Fruit fly (Drosophila melanogaster) whole organism, embryonic: ENCODE measurements around the gene CG15196.

Source experiments
- Atf6 ChIP-seq: fragments of 200-800 bp; sonication (Bioruptor generic); IDR thresholded peaks from 2 replicates; pipeline ENCODE4 v1.3.6; 2022; ENCODE audit warnings: missing biosample characterization, missing genetic modification characterization
- C15 ChIP-seq: fragments of 200-800 bp; sonication (Bioruptor generic); IDR thresholded peaks from 3 replicates; pipeline ENCODE4 v1.3.6; 2022; ENCODE audit warnings: missing biosample characterization, missing genetic modification characterization
- CG10321 ChIP-seq: fragments of 200-800 bp; sonication (Bioruptor generic); IDR thresholded peaks from 2 replicates; pipeline ENCODE4 v1.3.6; 2022; ENCODE audit warnings: missing biosample characterization, missing genetic modification characterization
- CG12659 ChIP-seq: fragments of 200-800 bp; sonication (Bioruptor generic); optimal IDR thresholded peaks from 3 replicates; lab custom pipeline; 2017; ENCODE audit warnings: mild to moderate bottlenecking, missing biosample characterization, missing genetic modification reagents, missing genetic modification characterization
- CG13287 ChIP-seq: fragments of 200-800 bp; sonication (Bioruptor generic); IDR thresholded peaks from 2 replicates; pipeline ENCODE4 v1.3.6; 2022; ENCODE audit warnings: missing biosample characterization, missing genetic modification characterization; ENCODE audit not compliant: partially characterized antibody
- CG14050 ChIP-seq: fragments of 200-800 bp; sonication (Bioruptor generic); IDR thresholded peaks from 3 replicates; pipeline ENCODE4 v1.3.6; 2022; ENCODE audit warnings: missing biosample characterization, missing genetic modification characterization
- CG14667 ChIP-seq: fragments of 200-800 bp; sonication (Bioruptor generic); IDR thresholded peaks from 2 replicates; pipeline ENCODE4 v1.3.6; 2022; ENCODE audit warnings: missing biosample characterization, missing genetic modification characterization
- CG17328 ChIP-seq: fragments of 200-800 bp; sonication (Bioruptor generic); IDR thresholded peaks from 2 replicates; pipeline ENCODE4 v1.3.6; 2022; ENCODE audit warnings: missing biosample characterization, missing genetic modification characterization
- CG17612 ChIP-seq: fragments of 200-800 bp; sonication (Bioruptor generic); IDR thresholded peaks from 2 replicates; pipeline ENCODE4 v1.3.6; 2022; ENCODE audit warnings: missing biosample characterization, missing genetic modification characterization
- CG18262 ChIP-seq: fragments of 200-800 bp; optimal IDR thresholded peaks from 3 replicates; lab custom pipeline; 2019; ENCODE audit warnings: missing biosample characterization, mild to moderate bottlenecking, missing genetic modification characterization, moderate library complexity
- CG18599 ChIP-seq: fragments of 200-800 bp; sonication (Bioruptor generic); optimal IDR thresholded peaks from 3 replicates; lab custom pipeline; 2017; ENCODE audit warnings: missing biosample characterization, missing genetic modification characterization, mild to moderate bottlenecking, moderate library complexity, missing genetic modification reagents
- CG2712 ChIP-seq: fragments of 200-800 bp; optimal IDR thresholded peaks from 3 replicates; lab custom pipeline; 2019; ENCODE audit warnings: missing biosample characterization, mild to moderate bottlenecking, missing genetic modification characterization, moderate library complexity
- CG31441 ChIP-seq: fragments of 200-800 bp; sonication (Bioruptor generic); IDR thresholded peaks from 2 replicates; pipeline ENCODE4 v1.3.6; 2022; ENCODE audit warnings: missing biosample characterization, missing genetic modification characterization
- CG32772 ChIP-seq: fragments of 200-800 bp; sonication (Bioruptor generic); IDR thresholded peaks from 2 replicates; pipeline ENCODE4 v1.3.6; 2022; ENCODE audit warnings: missing biosample characterization, missing genetic modification characterization
- CG34224 ChIP-seq: fragments of 200-800 bp; sonication (Bioruptor generic); IDR thresholded peaks from 3 replicates; pipeline ENCODE4 v1.3.6; 2022; ENCODE audit warnings: missing biosample characterization, missing genetic modification characterization; ENCODE audit not compliant: partially characterized antibody
- CG4617 ChIP-seq: fragments of 200-800 bp; sonication (Bioruptor generic); optimal IDR thresholded peaks from 3 replicates; lab custom pipeline; 2016; ENCODE audit warnings: missing biosample characterization, missing genetic modification characterization, borderline replicate concordance
- CG4707 ChIP-seq: fragments of 200-800 bp; sonication (Bioruptor generic); optimal IDR thresholded peaks from 2 replicates; lab custom pipeline; 2018; ENCODE audit warnings: missing biosample characterization, mild to moderate bottlenecking, missing genetic modification characterization, moderate library complexity
- CG5953 ChIP-seq: fragments of 200-800 bp; sonication (Bioruptor generic); IDR thresholded peaks from 2 replicates; pipeline ENCODE4 v1.3.6; 2022; ENCODE audit warnings: missing biosample characterization, missing genetic modification characterization
- CG6689 ChIP-seq: fragments of 200-800 bp; sonication (Bioruptor generic); IDR thresholded peaks from 2 replicates; pipeline ENCODE4 v1.3.6; 2022; ENCODE audit warnings: missing biosample characterization, missing genetic modification characterization
- CG7271 ChIP-seq: fragments of 200-800 bp; sonication (Bioruptor generic); optimal IDR thresholded peaks from 2 replicates; lab custom pipeline; 2018; ENCODE audit warnings: missing biosample characterization, mild to moderate bottlenecking, missing genetic modification characterization, moderate library complexity
- CG7357 ChIP-seq: fragments of 200-800 bp; sonication (Bioruptor generic); IDR thresholded peaks from 3 replicates; pipeline ENCODE4 v1.3.6; 2022; ENCODE audit warnings: missing biosample characterization, missing genetic modification characterization
- CG8089 ChIP-seq: fragments of 200-800 bp; sonication (Bioruptor generic); optimal IDR thresholded peaks from 3 replicates; lab custom pipeline; 2016; ENCODE audit warnings: missing biosample characterization, missing genetic modification characterization
- CG9727 ChIP-seq: fragments of 200-800 bp; sonication (Bioruptor generic); optimal IDR thresholded peaks from 3 replicates; lab custom pipeline; 2017; ENCODE audit warnings: missing biosample characterization, mild to moderate bottlenecking, missing genetic modification characterization
- Dfd ChIP-seq, 2 experiments: fragments of >200 bp; optimal IDR thresholded peaks; 2 replicates each; lab custom pipeline; 2017; ENCODE audit warnings: missing biosample characterization in 2 of 2, missing genetic modification characterization in 2 of 2
- Drgx ChIP-seq: fragments of 200-800 bp; sonication (Bioruptor generic); IDR thresholded peaks from 2 replicates; pipeline ENCODE4 v1.3.6; 2022; ENCODE audit warnings: missing biosample characterization, missing genetic modification characterization
- Med ChIP-seq: fragments of 200-800 bp; sonication (Bioruptor generic); peaks from one replicate; lab custom pipeline; 2016; ENCODE audit warnings: missing biosample characterization, missing genetic modification characterization, mild to moderate bottlenecking, inconsistent platforms, moderate library complexity
- Meics ChIP-seq: fragments of 200-800 bp; sonication (Bioruptor generic); optimal IDR thresholded peaks from 2 replicates; lab custom pipeline; 2017; ENCODE audit warnings: missing biosample characterization, mild to moderate bottlenecking, missing genetic modification characterization
- NFAT ChIP-seq: fragments of 200-800 bp; sonication (Bioruptor generic); IDR thresholded peaks from 2 replicates; pipeline ENCODE4 v1.3.6; 2022; ENCODE audit warnings: missing biosample characterization, missing genetic modification characterization
- Rx ChIP-seq: fragments of 200-800 bp; sonication (Bioruptor generic); IDR thresholded peaks from 2 replicates; pipeline ENCODE4 v1.3.6; 2022; ENCODE audit warnings: missing biosample characterization, missing genetic modification characterization
- cas ChIP-seq: fragments of 200-800 bp; sonication (Bioruptor generic); IDR thresholded peaks from 2 replicates; pipeline ENCODE4 v1.3.6; 2022; ENCODE audit warnings: missing biosample characterization, missing genetic modification characterization
- croc ChIP-seq: fragments of 200-800 bp; sonication (Bioruptor generic); conservative IDR thresholded peaks from 3 replicates; pipeline ENCODE4 v1.3.6; 2022; ENCODE audit warnings: missing biosample characterization, missing genetic modification characterization
- dimm ChIP-seq: fragments of 200-800 bp; sonication (Bioruptor generic); IDR thresholded peaks from 2 replicates; pipeline ENCODE4 v1.3.6; 2022; ENCODE audit warnings: missing biosample characterization, missing genetic modification characterization
- esg ChIP-seq: fragments of 200-800 bp; sonication (Bioruptor generic); conservative IDR thresholded peaks from 2 replicates; pipeline ENCODE4 v1.3.6; 2022; ENCODE audit warnings: missing biosample characterization, missing genetic modification characterization
- grau ChIP-seq: fragments of 200-800 bp; optimal IDR thresholded peaks from 3 replicates; lab custom pipeline; 2019; ENCODE audit warnings: missing biosample characterization, mild to moderate bottlenecking, missing genetic modification characterization, moderate library complexity
- jigr1 ChIP-seq: fragments of 200-800 bp; sonication (Bioruptor generic); IDR thresholded peaks from 3 replicates; pipeline ENCODE4 v1.3.6; 2022; ENCODE audit warnings: missing biosample characterization, missing genetic modification characterization
- kah ChIP-seq: fragments of 200-800 bp; sonication (Bioruptor generic); optimal IDR thresholded peaks from 2 replicates; lab custom pipeline; 2018; ENCODE audit warnings: missing biosample characterization, mild to moderate bottlenecking, missing genetic modification characterization
- lilli ChIP-seq: fragments of 200-800 bp; sonication (Bioruptor generic); optimal IDR thresholded peaks from 3 replicates; lab custom pipeline; 2016; ENCODE audit warnings: missing biosample characterization, missing genetic modification characterization
- lov ChIP-seq, 2 experiments: fragments of 200-800 bp in 1 of 2; fragments of >200 bp in 1 of 2; sonication (Bioruptor generic) in 1 of 2; IDR thresholded peaks in 1 of 2; optimal IDR thresholded peaks in 1 of 2; 2 replicates in 1 of 2; 3 replicates in 1 of 2; pipeline versions ENCODE4 v1.3.6 to Lab custom; 2017 to 2022; ENCODE audit warnings: missing biosample characterization in 1 of 2, missing genetic modification characterization in 1 of 2
- ranshi ChIP-seq: fragments of 200-800 bp; sonication (Bioruptor generic); IDR thresholded peaks from 2 replicates; pipeline ENCODE4 v1.3.6; 2022; ENCODE audit warnings: missing biosample characterization, missing genetic modification characterization
- seq ChIP-seq: fragments of 200-800 bp; sonication (Bioruptor generic); IDR thresholded peaks from 2 replicates; pipeline ENCODE4 v1.3.6; 2022; ENCODE audit warnings: missing biosample characterization, missing genetic modification characterization
- sim ChIP-seq: fragments of 200-800 bp; sonication (Bioruptor generic); IDR thresholded peaks from 2 replicates; pipeline ENCODE4 v1.3.6; 2022; ENCODE audit warnings: missing biosample characterization, missing genetic modification characterization
- sima ChIP-seq: fragments of 200-800 bp; sonication (Bioruptor generic); optimal IDR thresholded peaks from 2 replicates; lab custom pipeline; 2016; ENCODE audit warnings: missing biosample characterization, missing genetic modification characterization
- sisA ChIP-seq: fragments of 200-800 bp; sonication (Bioruptor generic); IDR thresholded peaks from 2 replicates; pipeline ENCODE4 v1.3.6; 2022; ENCODE audit warnings: missing biosample characterization, missing genetic modification characterization
- sob ChIP-seq: fragments of 200-800 bp; sonication (Bioruptor generic); IDR thresholded peaks from 2 replicates; pipeline ENCODE4 v1.3.6; 2022; ENCODE audit warnings: missing biosample characterization, missing genetic modification characterization
- ssp ChIP-seq: fragments of 200-800 bp; sonication (Bioruptor generic); IDR thresholded peaks from 2 replicates; pipeline ENCODE4 v1.3.6; 2022; ENCODE audit warnings: missing biosample characterization, missing genetic modification characterization
- tgo ChIP-seq: fragments of 200-800 bp; sonication (Bioruptor generic); IDR thresholded peaks from 3 replicates; pipeline ENCODE4 v1.3.6; 2022; ENCODE audit warnings: missing biosample characterization, missing genetic modification characterization
- toy ChIP-seq: fragments of 200-800 bp; sonication (Bioruptor generic); IDR thresholded peaks from 2 replicates; pipeline ENCODE4 v1.3.6; 2022; ENCODE audit warnings: missing biosample characterization, missing genetic modification characterization
- tup ChIP-seq: fragments of 200-800 bp; sonication (Bioruptor generic); optimal IDR thresholded peaks from 2 replicates; lab custom pipeline; 2016; ENCODE audit warnings: missing biosample characterization, mild to moderate bottlenecking, missing genetic modification characterization, moderate library complexity
- unpg ChIP-seq: fragments of 200-800 bp; sonication (Bioruptor generic); optimal IDR thresholded peaks from 3 replicates; lab custom pipeline; 2018; ENCODE audit warnings: missing biosample characterization, mild to moderate bottlenecking, missing genetic modification characterization, moderate library complexity
- vvl ChIP-seq: fragments of 200-800 bp; sonication (Bioruptor generic); IDR thresholded peaks from 2 replicates; pipeline ENCODE4 v1.3.6; 2022; ENCODE audit warnings: missing biosample characterization, missing genetic modification characterization

The CG15196 gene

dm6 chrX:11370792-11371191 is 39.0 kb upstream of the CG15196 start (continued):
- peak; percentile 30; the same call in 1 of the 2 replicates for TF ChIP-seq CG32772 (GFP tag; lab: Robert Waterston, UW)
- peak; percentile 30 for TF ChIP-seq lilli
- 0 out of 3 replicates have a peak, but pooled peaks have one; percentile 15 for TF ChIP-seq jigr1
- TF ChIP-seq CG2712 (tag; lab: Kevin White, UChicago) = peak; percentile 30
- TF ChIP-seq CG14050 = peak; percentile 39; the same call in 1 of the 3 replicates
- TF ChIP-seq vvl (GFP tag; lab: Robert Waterston, UW) = peak; percentile 25; the same call in 1 of the 2 replicates
- TF ChIP-seq Med (GFP tag; lab: Kevin White, UChicago) = peak; percentile 74
- peak; percentile 60; the same call in 1 of the 2 replicates for TF ChIP-seq sob (GFP tag; lab: Robert Waterston, UW)
- TF ChIP-seq ranshi (GFP tag; lab: Robert Waterston, UW) = 0 out of 2 replicates have a peak, but pooled peaks have one; percentile 41
- no peak for TF ChIP-seq unpg
- TF ChIP-seq CG18262 (tag; lab: Kevin White, UChicago) = peak; percentile 28
- TF ChIP-seq esg (GFP tag; lab: Robert Waterston, UW) = no peak
- TF ChIP-seq CG7271 (tag; lab: Kevin White, UChicago) = no peak
- TF ChIP-seq CG4707 (GFP tag; lab: Kevin White, UChicago) = no peak
- TF ChIP-seq sim (GFP tag; lab: Robert Waterston, UW) = no peak
- TF ChIP-seq CG17612 (GFP tag; lab: Robert Waterston, UW) = no peak
- TF ChIP-seq Atf6 (GFP tag; lab: Robert Waterston, UW) = peak; percentile 60
- 0 out of 2 replicates have a peak, but pooled peaks have one; percentile 29 for TF ChIP-seq CG14667 (GFP tag; lab: Robert Waterston, UW)
- TF ChIP-seq CG18599 (GFP tag; lab: Kevin White, UChicago) = peak; percentile 15
- peak; percentile 56; the same call in 2 of the 3 replicates for TF ChIP-seq CG7357 (GFP tag; lab: Robert Waterston, UW)
- TF ChIP-seq Meics = peak; percentile 3
- peak; percentile 43 for TF ChIP-seq tgo
- TF ChIP-seq lov (optimal IDR thresholded peaks at IDR 0.05; lab: Kevin White, UChicago) = no peak
- no peak for TF ChIP-seq lov (GFP tag; IDR thresholded peaks at IDR 0.05; lab: Robert Waterston, UW)
- no peak for TF ChIP-seq CG4617 (GFP tag; lab: Kevin White, UChicago)
- TF ChIP-seq Drgx (GFP tag; lab: Robert Waterston, UW) = peak; percentile 70
- TF ChIP-seq grau = peak; percentile 74
- no peak for TF ChIP-seq dimm (GFP tag; lab: Robert Waterston, UW)
- TF ChIP-seq CG9727 = peak; percentile 38
- TF ChIP-seq seq (GFP tag; lab: Robert Waterston, UW) = peak; percentile 28; the same call in 1 of the 2 replicates
- 0 out of 3 replicates have a peak, but pooled peaks have one; percentile 37 for TF ChIP-seq C15 (GFP tag; lab: Robert Waterston, UW)
- no peak for TF ChIP-seq CG34224 (GFP tag; lab: Robert Waterston, UW)
- TF ChIP-seq ssp (GFP tag; lab: Robert Waterston, UW) = peak; percentile 9; the same call in 1 of the 2 replicates
- TF ChIP-seq toy = no peak
- TF ChIP-seq tup (GFP tag; lab: Kevin White, UChicago) = no peak
- peak; percentile 49 for TF ChIP-seq sisA (GFP tag; lab: Robert Waterston, UW)
- TF ChIP-seq NFAT (GFP tag; lab: Robert Waterston, UW) = 0 out of 2 replicates have a peak, but pooled peaks have one; percentile 30
- TF ChIP-seq sima (GFP tag; lab: Kevin White, UChicago) = no peak
- peak; percentile 21; the same call in 1 of the 2 replicates for TF ChIP-seq CG6689
- TF ChIP-seq kah (GFP tag; lab: Kevin White, UChicago) = no peak
- TF ChIP-seq CG8089 (GFP tag; lab: Kevin White, UChicago) = no peak
- TF ChIP-seq CG17328 (GFP tag; lab: Robert Waterston, UW) = peak; percentile 39; the same call in 1 of the 2 replicates
- 0 out of 2 replicates have a peak, but pooled peaks have one; percentile 10 for TF ChIP-seq CG31441 (GFP tag; lab: Robert Waterston, UW)
- TF ChIP-seq cas (GFP tag; lab: Robert Waterston, UW) = no peak
- no peak for TF ChIP-seq CG12659 (GFP tag; lab: Kevin White, UChicago)
- no peak for TF ChIP-seq CG10321 (GFP tag; lab: Robert Waterston, UW)
- peak in 1 of 2 experiments; percentile 5 for TF ChIP-seq Dfd (GFP tag; optimal IDR thresholded peaks at IDR 0.05; lab: Kevin White, UChicago)
- TF ChIP-seq CG5953 = 0 out of 2 replicates have a peak, but pooled peaks have one; percentile 11
- TF ChIP-seq CG13287 (GFP tag; lab: Robert Waterston, UW) = no peak
- peak; percentile 22; the same call in 1 of the 3 replicates for TF ChIP-seq croc (GFP tag; lab: Robert Waterston, UW)
- no peak for TF ChIP-seq Rx (GFP tag; lab: Robert Waterston, UW)
